Worm (Caenorhabditis elegans) whole organism, midembryonic: ENCODE measurements around the gene F46C3.7.

Source experiments
- T22C8.4 ChIP-seq: fragments of 200-800 bp; sonication (Bioruptor generic); IDR thresholded peaks from 2 replicates; pipeline ENCODE4 v1.3.6; 2022; ENCODE audit warnings: missing genetic modification characterization, missing compliant biosample characterization
- cog-1 ChIP-seq: sonication (generic microtip); optimal IDR thresholded peaks from 2 replicates; lab custom pipeline; 2016; ENCODE audit warnings: missing genetic modification characterization, missing compliant biosample characterization
- flt-1 ChIP-seq: fragments of 200-800 bp; sonication (Bioruptor generic); IDR thresholded peaks from 2 replicates; pipeline ENCODE4 v1.3.6; 2022; ENCODE audit warnings: missing genetic modification characterization, missing compliant biosample characterization
- med-1 ChIP-seq: sonication (generic microtip); optimal IDR thresholded peaks from 2 replicates; lab custom pipeline; 2017; ENCODE audit warnings: missing genetic modification characterization, mild to moderate bottlenecking, missing compliant biosample characterization, antibody characterized with exemption, missing genetic modification reagents; ENCODE audit not compliant: insufficient read depth
- ref-1 ChIP-seq: fragments of 200-800 bp; sonication (Bioruptor generic); conservative IDR thresholded peaks from 2 replicates; pipeline ENCODE4 v1.3.6; 2022; ENCODE audit warnings: missing genetic modification reagents, missing genetic modification characterization, missing compliant biosample characterization
- ztf-23 ChIP-seq: fragments of 200-800 bp; sonication (Bioruptor generic); IDR thresholded peaks from 2 replicates; pipeline ENCODE4 v1.3.6; 2022; ENCODE audit warnings: missing genetic modification reagents, missing genetic modification characterization, missing compliant biosample characterization
- ztf-29 ChIP-seq: fragments of 200-800 bp; sonication (Bioruptor generic); IDR thresholded peaks from 2 replicates; pipeline ENCODE4 v1.3.6; 2022; ENCODE audit warnings: missing genetic modification reagents, missing genetic modification characterization, missing compliant biosample characterization

ce11 chrX:11437716-11438115, 2.1 kb upstream of the F46C3.7 start:
- TF ChIP-seq ref-1 (GFP tag; lab: Robert Waterston, UW) (no peak), ztf-29 (no peak), ztf-23 (GFP tag; lab: Robert Waterston, UW) (no peak), med-1 (GFP tag; lab: Kevin White, UChicago) (no peak), flt-1 (GFP tag; lab: Robert Waterston, UW) (no peak), cog-1 (tag; lab: Kevin White, UChicago) (no peak), T22C8.4 (GFP tag; lab: Robert Waterston, UW) (no peak)
